Fruit fly (Drosophila melanogaster): ENCODE measurements around the gene Prosalpha6T.

DNA sequence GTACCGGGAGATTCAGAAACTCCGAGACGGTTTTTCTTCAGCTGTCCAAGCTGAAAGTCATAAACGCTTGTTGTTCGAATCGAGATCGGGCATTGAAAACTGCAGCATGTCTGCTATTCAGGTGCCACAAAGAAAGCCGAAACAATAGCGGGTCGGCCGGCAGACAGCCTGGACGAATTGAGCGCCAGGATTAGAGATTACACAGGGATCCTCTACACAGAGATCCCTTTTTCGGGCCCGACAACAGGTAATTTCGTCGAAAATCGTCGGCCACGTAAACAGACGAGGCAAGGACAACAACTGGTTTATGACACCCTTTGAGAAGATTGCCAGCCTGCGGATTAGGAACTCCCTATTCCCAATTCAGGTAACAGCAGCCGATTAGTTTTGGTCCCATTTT lies 4.6 kb upstream of the Prosalpha6T start, which contains the start of gene CG16813:
- TF ChIP-seq CG11617 (GFP tag; optimal IDR thresholded peaks at IDR 0.05) (no peak), kay (GFP tag; ENCODE audit: borderline replicate concordance) (no peak), cnc (optimal IDR thresholded peaks at IDR 0.05) (no peak), ovo (GFP tag; optimal IDR thresholded peaks at IDR 0.05) (no peak), CG1620 (GFP tag; optimal IDR thresholded peaks at IDR 0.05) (no peak), Hr96 (GFP tag; optimal IDR thresholded peaks at IDR 0.05) (no peak), toe (GFP tag; optimal IDR thresholded peaks at IDR 0.05) (no peak), pad (GFP tag; optimal IDR thresholded peaks at IDR 0.05) (no peak), CG14711 (tag; optimal IDR thresholded peaks at IDR 0.05) (no peak), Crg-1 (GFP tag; optimal IDR thresholded peaks at IDR 0.05) (no peak), CG5204 (GFP tag; optimal IDR thresholded peaks at IDR 0.05) (no peak)

All from whole organism, adult.